Worm (Caenorhabditis elegans) whole organism, young adult: Measurements from ENCODE around the gene del-8.

Source experiments
- F22D6.2 ChIP-seq: sonication (generic microtip); optimal IDR thresholded peaks from 2 replicates; lab custom pipeline; 2016; ENCODE audit warnings: mild to moderate bottlenecking, missing genetic modification characterization, missing compliant biosample characterization
- F37B4.10 ChIP-seq: fragments of 200-800 bp; sonication (Bioruptor generic); IDR thresholded peaks from 2 replicates; pipeline ENCODE4 v1.3.6; 2022; ENCODE audit warnings: missing genetic modification characterization, missing compliant biosample characterization
- Y67H2A.10 ChIP-seq: fragments of 200-800 bp; sonication (Bioruptor generic); conservative IDR thresholded peaks from 2 replicates; pipeline ENCODE4 v1.3.6; 2022; ENCODE audit warnings: missing genetic modification reagents, missing genetic modification characterization, missing compliant biosample characterization
- Y95B8A.8 ChIP-seq: fragments of 200-800 bp; sonication (Bioruptor generic); IDR thresholded peaks from 2 replicates; pipeline ENCODE4 v1.3.6; 2022; ENCODE audit warnings: missing genetic modification reagents, missing genetic modification characterization, missing compliant biosample characterization
- mxl-1 ChIP-seq: sonication (generic microtip); optimal IDR thresholded peaks from 2 replicates; lab custom pipeline; 2016; ENCODE audit warnings: missing genetic modification characterization, missing compliant biosample characterization
- nhr-179 ChIP-seq: sonication (generic microtip); optimal IDR thresholded peaks from 2 replicates; lab custom pipeline; 2016; ENCODE audit warnings: mild to moderate bottlenecking, missing genetic modification characterization, missing compliant biosample characterization
- somi-1 ChIP-seq: fragments of 200-800 bp; sonication (Bioruptor generic); optimal IDR thresholded peaks from 2 replicates; lab custom pipeline; 2018; ENCODE audit warnings: mild to moderate bottlenecking, missing genetic modification characterization, missing compliant biosample characterization

ce11 chrX:9640902-9641301 is 51.7 kb downstream of the del-8 start:
- TF ChIP-seq F22D6.2 (tag; lab: Kevin White, UChicago) (no peak), Y95B8A.8 (no peak), Y67H2A.10 (no peak), mxl-1 (tag; lab: Kevin White, UChicago) (no peak), somi-1 (GFP tag; lab: Kevin White, UChicago) (no peak), F37B4.10 (no peak), nhr-179 (tag; lab: Kevin White, UChicago) (no peak)
